Worm (Caenorhabditis elegans) whole organism, L3 larva: Measurements from ENCODE around the gene oma-1.

Experiments used
- ZK546.5 ChIP-seq: sonication (generic microtip); optimal IDR thresholded peaks from 2 replicates; lab custom pipeline; 2017; ENCODE audit warnings: missing biosample characterization, missing genetic modification characterization
- aly-2 ChIP-seq: fragments of 150-350 bp; optimal IDR thresholded peaks from 2 replicates; lab custom pipeline; 2014; ENCODE audit warnings: missing biosample characterization, missing genetic modification characterization
- ama-1 ChIP-seq: fragments of 150-350 bp; optimal IDR thresholded peaks from 2 replicates; lab custom pipeline; 2018
- ceh-16 ChIP-seq: sonication (generic microtip); optimal IDR thresholded peaks from 2 replicates; lab custom pipeline; 2017; ENCODE audit warnings: missing biosample characterization, missing genetic modification characterization
- ceh-28 ChIP-seq: fragments of 150-350 bp; optimal IDR thresholded peaks from 2 replicates; lab custom pipeline; 2014; ENCODE audit warnings: missing biosample characterization, missing genetic modification reagents, missing genetic modification characterization
- ceh-9 ChIP-seq: sonication (generic microtip); optimal IDR thresholded peaks from 2 replicates; lab custom pipeline; 2018; ENCODE audit warnings: missing biosample characterization, missing genetic modification characterization
- egl-27 ChIP-seq: sonication (generic microtip); optimal IDR thresholded peaks from 4 replicates; lab custom pipeline; 2017; ENCODE audit warnings: missing biosample characterization, missing genetic modification reagents, missing genetic modification characterization
- egl-5 ChIP-seq: fragments of 150-350 bp; optimal IDR thresholded peaks from 2 replicates; lab custom pipeline; 2017; ENCODE audit warnings: missing biosample characterization, missing genetic modification reagents, missing genetic modification characterization, inconsistent platforms
- elt-1 ChIP-seq: fragments of 150-350 bp; optimal IDR thresholded peaks from 2 replicates; lab custom pipeline; 2014; ENCODE audit warnings: missing biosample characterization, missing genetic modification characterization
- elt-2 ChIP-seq: sonication (generic microtip); optimal IDR thresholded peaks from 2 replicates; lab custom pipeline; 2016; ENCODE audit warnings: missing genetic modification reagents, mild to moderate bottlenecking, missing genetic modification characterization, missing compliant biosample characterization
- elt-3 ChIP-seq, 3 experiments: fragments of 150-350 bp in 1 of 3; sonication (generic microtip) in 2 of 3; optimal IDR thresholded peaks; 2 replicates in 2 of 3; 4 replicates in 1 of 3; lab custom pipeline; 2014 to 2017; ENCODE audit warnings: missing biosample characterization in 3 of 3, missing genetic modification characterization in 3 of 3
- fkh-10 ChIP-seq: sonication (generic microtip); optimal IDR thresholded peaks from 2 replicates; lab custom pipeline; 2017; ENCODE audit warnings: missing biosample characterization, missing genetic modification reagents, missing genetic modification characterization
- fkh-2 ChIP-seq: fragments of 150-350 bp; optimal IDR thresholded peaks from 2 replicates; lab custom pipeline; 2014; ENCODE audit warnings: missing biosample characterization, missing genetic modification reagents, missing genetic modification characterization
- hmg-11 ChIP-seq: sonication (generic microtip); optimal IDR thresholded peaks from 2 replicates; lab custom pipeline; 2016; ENCODE audit warnings: missing genetic modification characterization, missing compliant biosample characterization
- jun-1 ChIP-seq: fragments of 150-350 bp; optimal IDR thresholded peaks from 2 replicates; lab custom pipeline; 2014; ENCODE audit warnings: missing biosample characterization, missing genetic modification reagents, missing genetic modification characterization
- lin-15B ChIP-seq: fragments of 150-350 bp; optimal IDR thresholded peaks from 2 replicates; lab custom pipeline; 2014; ENCODE audit warnings: missing biosample characterization, missing genetic modification characterization
- lin-39 ChIP-seq: fragments of 150-350 bp; optimal IDR thresholded peaks from 2 replicates; lab custom pipeline; 2018; ENCODE audit warnings: missing biosample characterization, missing genetic modification reagents, missing genetic modification characterization
- lsy-12 ChIP-seq: sonication (generic microtip); optimal IDR thresholded peaks from 2 replicates; lab custom pipeline; 2016; ENCODE audit warnings: mild to moderate bottlenecking, missing genetic modification characterization, missing compliant biosample characterization
- mdl-1 ChIP-seq: fragments of 150-350 bp; optimal IDR thresholded peaks from 2 replicates; lab custom pipeline; 2014; ENCODE audit warnings: missing biosample characterization, missing genetic modification characterization
- nfya-1 ChIP-seq: sonication (generic microtip); optimal IDR thresholded peaks from 2 replicates; lab custom pipeline; 2017; ENCODE audit warnings: missing genetic modification characterization, mild to moderate bottlenecking, missing compliant biosample characterization, antibody characterized with exemption, moderate library complexity; ENCODE audit not compliant: insufficient read depth
- nhr-11 ChIP-seq: fragments of 150-350 bp; optimal IDR thresholded peaks from 2 replicates; lab custom pipeline; 2014; ENCODE audit warnings: missing biosample characterization, missing genetic modification characterization
- nhr-23 ChIP-seq: fragments of 150-350 bp; optimal IDR thresholded peaks from 2 replicates; lab custom pipeline; 2014; ENCODE audit warnings: missing biosample characterization, missing genetic modification reagents, missing genetic modification characterization
- nhr-237 ChIP-seq: fragments of 150-350 bp; optimal IDR thresholded peaks from 2 replicates; lab custom pipeline; 2014; ENCODE audit warnings: missing biosample characterization, missing genetic modification characterization
- nhr-25 ChIP-seq: sonication (generic microtip); optimal IDR thresholded peaks from 2 replicates; lab custom pipeline; 2017; ENCODE audit warnings: missing biosample characterization, missing genetic modification characterization
- nhr-67 ChIP-seq: fragments of 150-350 bp; optimal IDR thresholded peaks from 2 replicates; lab custom pipeline; 2014; ENCODE audit warnings: missing biosample characterization, missing genetic modification characterization
- pha-4 ChIP-seq: fragments of 150-350 bp; optimal IDR thresholded peaks from 2 replicates; lab custom pipeline; 2014; ENCODE audit warnings: missing biosample characterization, missing genetic modification reagents, missing genetic modification characterization
- pqm-1 ChIP-seq: fragments of 150-350 bp; optimal IDR thresholded peaks from 2 replicates; lab custom pipeline; 2017; ENCODE audit warnings: missing biosample characterization, missing genetic modification characterization, inconsistent platforms
- skn-1 ChIP-seq: fragments of 150-350 bp; optimal IDR thresholded peaks from 2 replicates; lab custom pipeline; 2014; ENCODE audit warnings: missing biosample characterization, missing genetic modification characterization
- snpc-4 ChIP-seq: fragments of 150-350 bp; optimal IDR thresholded peaks from 2 replicates; lab custom pipeline; 2014; ENCODE audit warnings: missing biosample characterization, missing genetic modification characterization
- tbx-2 ChIP-seq: sonication (generic microtip); optimal IDR thresholded peaks from 2 replicates; lab custom pipeline; 2016; ENCODE audit warnings: mild to moderate bottlenecking, missing genetic modification characterization, missing compliant biosample characterization
- unc-39 ChIP-seq: sonication (generic microtip); optimal IDR thresholded peaks from 4 replicates; lab custom pipeline; 2017; ENCODE audit warnings: missing biosample characterization, missing genetic modification characterization
- unc-62 ChIP-seq: fragments of 150-350 bp; sonication (generic microtip); optimal IDR thresholded peaks from 4 replicates; lab custom pipeline; 2014; ENCODE audit warnings: missing biosample characterization, missing genetic modification reagents, missing genetic modification characterization
- ztf-11 ChIP-seq: fragments of 150-350 bp; optimal IDR thresholded peaks from 2 replicates; lab custom pipeline; 2014; ENCODE audit warnings: missing biosample characterization, missing genetic modification characterization
- ztf-4 ChIP-seq: fragments of 150-350 bp; optimal IDR thresholded peaks from 2 replicates; lab custom pipeline; 2014; ENCODE audit warnings: missing biosample characterization, missing genetic modification characterization

The oma-1 gene

DNA sequence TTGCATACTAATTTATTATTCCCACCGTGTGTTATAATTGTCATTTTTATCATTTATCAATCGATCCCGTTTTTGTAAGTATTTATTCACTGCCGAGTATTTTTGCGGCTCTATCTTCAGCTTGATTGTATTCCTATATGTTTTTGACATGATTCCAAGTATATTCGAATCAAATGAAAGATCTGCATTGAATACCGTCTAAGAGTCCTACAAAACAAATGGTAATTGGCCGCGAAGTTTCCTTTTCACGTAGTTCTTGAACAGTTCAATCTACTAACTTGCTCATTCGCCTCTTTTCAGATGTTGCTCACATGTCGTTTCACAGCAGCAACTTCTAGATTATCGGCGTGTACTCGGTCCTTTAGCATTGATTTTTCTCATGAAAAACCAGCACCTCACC, 3.8 kb downstream of the oma-1 start, which contains the start of gene C27B7.2:
C27B7.2 (plus strand) TSS at position 301 of the 400 bp plus-strand sequence.
- TF ChIP-seq ztf-11 (tag; lab: Kevin White, UChicago) (no peak), ama-1 (lab: Kevin White, UChicago) (peak; percentile 54), fkh-10 (GFP tag; lab: Kevin White, UChicago) (no peak), nhr-67 (tag; lab: Kevin White, UChicago) (no peak)

DNA sequence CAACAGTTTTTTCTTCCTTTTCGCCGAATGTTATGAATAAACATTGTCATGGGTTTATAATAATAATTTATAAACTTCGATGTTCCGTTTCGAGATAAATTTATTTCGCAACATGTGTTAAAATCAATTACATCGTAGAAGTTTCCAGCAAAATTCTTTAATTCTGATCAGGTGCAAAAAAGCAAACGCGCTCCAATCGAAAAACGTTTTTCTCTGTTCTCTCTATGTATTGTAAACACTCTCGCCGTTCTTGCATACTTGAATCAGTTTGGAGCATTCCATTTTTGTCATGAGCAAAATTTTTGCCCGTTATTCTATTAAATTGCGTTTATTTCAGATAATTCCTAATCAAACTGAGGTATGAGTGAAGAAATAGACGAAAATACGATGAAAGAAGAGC, 5.0 kb downstream of the oma-1 start, which contains the start of gene rad-54.L2:
rad-54.L2 (plus strand) TSS at position 332 of the 400 bp plus-strand sequence.
- TF ChIP-seq lin-39 (peak; percentile 28), elt-2 (tag; lab: Kevin White, UChicago) (peak; percentile 60), skn-1 (tag; lab: Kevin White, UChicago) (no peak), nhr-67 (tag; lab: Kevin White, UChicago) (no peak), ztf-4 (tag; lab: Kevin White, UChicago) (peak; percentile 57), elt-1 (tag; lab: Kevin White, UChicago) (no peak), nfya-1 (peak; percentile 74), nhr-23 (tag; lab: Kevin White, UChicago) (peak; percentile 18), elt-3 (tag; optimal IDR thresholded peaks at IDR 0.05; lab: Kevin White, UChicago) (no peak), aly-2 (no peak), hmg-11 (tag; lab: Kevin White, UChicago) (peak; percentile 22), unc-62 (no peak), nhr-25 (peak; percentile 71), jun-1 (peak; percentile 26), nhr-11 (tag; lab: Kevin White, UChicago) (peak; percentile 6), pqm-1 (tag; lab: Kevin White, UChicago) (peak; percentile 46), ceh-28 (tag; lab: Kevin White, UChicago) (peak; percentile 54), lsy-12 (tag; lab: Kevin White, UChicago) (no peak), ztf-11 (tag; lab: Kevin White, UChicago) (no peak), ama-1 (lab: Kevin White, UChicago) (peak; percentile 20), lin-15B (peak; percentile 72), tbx-2 (tag; lab: Kevin White, UChicago) (no peak), egl-5 (tag; lab: Kevin White, UChicago) (peak; percentile 69), ceh-9 (tag; lab: Kevin White, UChicago) (no peak), pha-4 (tag; lab: Kevin White, UChicago) (peak; percentile 99), fkh-2 (tag; lab: Kevin White, UChicago) (no peak)
- TF ChIP-seq, all 47 proteins: peak for 15

- no peak for TF ChIP-seq nhr-237
- TF ChIP-seq ceh-16 (tag; lab: Kevin White, UChicago), result no peak
- no peak for TF ChIP-seq elt-3 (tag; optimal IDR thresholded peaks at IDR 0.05; lab: Kevin White, UChicago)
- no peak for TF ChIP-seq snpc-4 (tag; lab: Kevin White, UChicago)
- TF ChIP-seq elt-2 (tag; lab: Kevin White, UChicago), result peak; percentile 12
- TF ChIP-seq egl-27, result no peak
Observed at ce11 chrIV:8901346-8901745, 12.6 kb downstream of the oma-1 start, which contains the start of gene C27B7.5. Gene C27B7.5, plus strand, starts transcription at chrIV:8901646.

DNA sequence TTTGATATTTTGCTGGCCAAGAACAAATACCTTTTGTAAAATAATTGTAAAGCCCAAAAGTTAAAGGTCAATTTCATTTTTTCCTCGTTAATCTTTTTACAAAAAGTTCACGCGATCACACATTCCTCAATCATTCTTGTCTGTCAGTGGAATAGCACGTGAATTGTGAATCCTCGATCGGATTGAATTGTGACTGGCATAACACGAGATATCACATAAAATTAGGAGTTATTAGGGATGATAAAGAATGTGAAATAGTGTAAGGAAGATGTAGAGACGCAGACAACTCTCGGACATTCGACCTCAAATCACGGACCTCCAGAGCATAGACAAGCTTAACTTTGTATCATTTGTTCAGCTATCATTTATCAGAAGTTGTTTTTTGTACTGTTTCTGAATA, 17.4 kb downstream of the oma-1 start, which contains the start of gene C27B7.6:
C27B7.6 (minus strand) TSS at position 182 of the 400 bp plus-strand sequence.
- no peak for TF ChIP-seq unc-39 (tag; lab: Kevin White, UChicago)
- TF ChIP-seq ceh-16 (tag; lab: Kevin White, UChicago), result no peak
- TF ChIP-seq aly-2, result no peak
- no peak for TF ChIP-seq fkh-10 (GFP tag; lab: Kevin White, UChicago)
- no peak for TF ChIP-seq nhr-23 (tag; lab: Kevin White, UChicago)
- no peak for TF ChIP-seq ztf-11 (tag; lab: Kevin White, UChicago)
- TF ChIP-seq unc-62, result no peak
- TF ChIP-seq nhr-67 (tag; lab: Kevin White, UChicago), result no peak
- TF ChIP-seq pha-4 (tag; lab: Kevin White, UChicago), result no peak
- TF ChIP-seq hmg-11 (tag; lab: Kevin White, UChicago), result no peak
- no peak for TF ChIP-seq egl-27
- TF ChIP-seq ZK546.5 (tag; lab: Kevin White, UChicago), result no peak
- TF ChIP-seq mdl-1 (tag; lab: Kevin White, UChicago), result no peak
- TF ChIP-seq nhr-237, result no peak

DNA sequence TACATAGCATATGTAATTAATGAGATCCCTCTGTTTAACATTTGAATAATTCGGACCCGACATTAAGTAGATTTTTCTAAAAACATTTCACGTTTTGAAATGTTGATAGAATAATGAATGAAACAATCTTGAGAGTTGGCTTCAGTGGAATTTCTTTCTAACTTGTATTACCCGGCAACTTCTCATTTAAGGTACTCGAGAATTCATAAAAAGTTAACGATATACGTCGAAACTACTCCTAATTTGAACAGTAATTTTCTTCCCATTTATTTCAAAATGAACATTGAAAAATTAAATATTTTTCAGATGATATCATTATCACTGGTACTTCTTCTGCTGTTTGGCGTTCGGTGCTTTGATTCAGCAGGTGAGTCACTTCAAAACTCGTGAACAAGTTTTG, 18.0 kb downstream of the oma-1 start, which contains the start of gene C27B7.7:
C27B7.7 (plus strand) TSS at position 301 of the 400 bp plus-strand sequence.
- no peak for TF ChIP-seq ztf-4 (tag; lab: Kevin White, UChicago)
